Worm (Caenorhabditis elegans) whole organism, L1 larva: ENCODE measurements around the gene F25E5.2.

Experiments used
- C04F5.9 ChIP-seq: sonication (generic microtip); optimal IDR thresholded peaks from 2 replicates; lab custom pipeline; 2016; ENCODE audit warnings: missing genetic modification characterization, missing compliant biosample characterization
- C16A3.4 ChIP-seq: fragments of 150-350 bp; optimal IDR thresholded peaks from 2 replicates; lab custom pipeline; 2014; ENCODE audit warnings: missing biosample characterization, missing genetic modification characterization
- ama-1 ChIP-seq: fragments of 150-350 bp; optimal IDR thresholded peaks from 2 replicates; lab custom pipeline; 2014
- blmp-1 ChIP-seq: fragments of 150-350 bp; optimal IDR thresholded peaks from 2 replicates; lab custom pipeline; 2014; ENCODE audit warnings: missing biosample characterization, missing genetic modification characterization
- ceh-82 ChIP-seq, 3 experiments: fragments of 150-350 bp in 1 of 3; sonication (generic microtip) in 2 of 3; optimal IDR thresholded peaks; 2 replicates each; lab custom pipeline; 2014 to 2017; ENCODE audit warnings: missing biosample characterization in 3 of 3, missing genetic modification characterization in 3 of 3
- ceh-90 ChIP-seq: sonication (generic microtip); optimal IDR thresholded peaks from 2 replicates; lab custom pipeline; 2016; ENCODE audit warnings: missing genetic modification characterization, missing compliant biosample characterization
- dpl-1 ChIP-seq, 3 experiments: fragments of 150-350 bp in 2 of 3; sonication (generic microtip) in 1 of 3; optimal IDR thresholded peaks; 2 replicates each; lab custom pipeline; 2014 to 2017; ENCODE audit warnings: missing biosample characterization in 3 of 3, missing genetic modification characterization in 3 of 3, missing genetic modification reagents in 3 of 3
- efl-1 ChIP-seq, 4 experiments: fragments of 150-350 bp; optimal IDR thresholded peaks in 3 of 4; peaks in 1 of 4; 1 replicate in 1 of 4; 2 replicates in 3 of 4; lab custom pipeline; 2014; ENCODE audit warnings: missing biosample characterization in 2 of 4, missing genetic modification characterization in 2 of 4, missing genetic modification reagents in 2 of 4
- efl-3 ChIP-seq: fragments of 200-800 bp; sonication (Bioruptor generic); optimal IDR thresholded peaks from 2 replicates; lab custom pipeline; 2018; ENCODE audit warnings: mild to moderate bottlenecking, missing genetic modification characterization, missing compliant biosample characterization
- egl-13 ChIP-seq: sonication (generic microtip); optimal IDR thresholded peaks from 2 replicates; lab custom pipeline; 2016; ENCODE audit warnings: missing genotype, missing genetic modification reagents, missing genetic modification characterization, missing compliant biosample characterization
- elt-3 ChIP-seq, 6 experiments: fragments of 150-350 bp in 1 of 6; sonication (generic microtip); optimal IDR thresholded peaks; 2 replicates each; lab custom pipeline; 2017 to 2018; ENCODE audit warnings: missing biosample characterization in 6 of 6, missing genetic modification characterization in 6 of 6, inconsistent platforms in 1 of 6
- grh-1 ChIP-seq: fragments of 200-800 bp; sonication (Bioruptor generic); IDR thresholded peaks from 2 replicates; pipeline ENCODE4 v1.3.6; 2022; ENCODE audit warnings: missing genetic modification reagents, missing genetic modification characterization, missing compliant biosample characterization
- hlh-17 ChIP-seq: fragments of 200-800 bp; sonication (Bioruptor generic); optimal IDR thresholded peaks from 2 replicates; lab custom pipeline; 2018; ENCODE audit warnings: missing genetic modification characterization, mild to moderate bottlenecking, missing compliant biosample characterization, moderate library complexity, borderline replicate concordance
- hpl-2 ChIP-seq: fragments of 150-350 bp; optimal IDR thresholded peaks from 2 replicates; lab custom pipeline; 2014; ENCODE audit warnings: missing biosample characterization, missing genetic modification reagents, missing genetic modification characterization
- isw-1 ChIP-seq: fragments of 200-800 bp; sonication (Bioruptor generic); IDR thresholded peaks from 2 replicates; pipeline ENCODE4 v1.3.6; 2022; ENCODE audit warnings: missing genetic modification characterization, missing compliant biosample characterization
- jun-1 ChIP-seq: fragments of 150-350 bp; optimal IDR thresholded peaks from 2 replicates; lab custom pipeline; 2014; ENCODE audit warnings: missing biosample characterization, missing genetic modification reagents, missing genetic modification characterization
- lin-15B ChIP-seq: fragments of 150-350 bp; sonication (generic microtip); optimal IDR thresholded peaks from 3 replicates; lab custom pipeline; 2014; ENCODE audit warnings: missing biosample characterization, missing genetic modification characterization
- lin-35 ChIP-seq, 2 experiments: fragments of 150-350 bp; optimal IDR thresholded peaks; 2 replicates each; lab custom pipeline; 2014; ENCODE audit warnings: missing biosample characterization in 2 of 2, missing genetic modification characterization in 2 of 2, missing genetic modification reagents in 2 of 2
- lin-39 ChIP-seq: fragments of 150-350 bp; optimal IDR thresholded peaks from 2 replicates; lab custom pipeline; 2014; ENCODE audit warnings: missing biosample characterization, missing genetic modification reagents, missing genetic modification characterization
- lir-3 ChIP-seq: sonication (generic microtip); optimal IDR thresholded peaks from 2 replicates; lab custom pipeline; 2016; ENCODE audit warnings: mild to moderate bottlenecking, missing genetic modification characterization, moderate library complexity, missing compliant biosample characterization; ENCODE audit not compliant: poor library complexity
- lsy-2 ChIP-seq, 2 experiments: fragments of 150-350 bp; optimal IDR thresholded peaks; 2 replicates each; lab custom pipeline; 2014; ENCODE audit warnings: missing biosample characterization in 2 of 2, missing genetic modification characterization in 2 of 2
- mdl-1 ChIP-seq, 2 experiments: fragments of 150-350 bp; optimal IDR thresholded peaks; 2 replicates each; lab custom pipeline; 2014 to 2017; ENCODE audit warnings: missing biosample characterization in 2 of 2, missing genetic modification characterization in 2 of 2, inconsistent platforms in 1 of 2
- nhr-11 ChIP-seq: fragments of 150-350 bp; optimal IDR thresholded peaks from 2 replicates; lab custom pipeline; 2014; ENCODE audit warnings: missing biosample characterization, missing genetic modification characterization
- nhr-12 ChIP-seq: sonication (generic microtip); optimal IDR thresholded peaks from 2 replicates; lab custom pipeline; 2017; ENCODE audit warnings: missing biosample characterization, missing genetic modification characterization
- nhr-19 ChIP-seq: fragments of 200-800 bp; sonication (Bioruptor generic); conservative IDR thresholded peaks from 2 replicates; pipeline ENCODE4 v1.3.6; 2022; ENCODE audit warnings: missing genetic modification characterization, missing compliant biosample characterization
- nhr-20 ChIP-seq: sonication (generic microtip); optimal IDR thresholded peaks from 2 replicates; lab custom pipeline; 2016; ENCODE audit warnings: mild to moderate bottlenecking, missing genetic modification characterization, missing compliant biosample characterization
- nhr-71 ChIP-seq: sonication (generic microtip); optimal IDR thresholded peaks from 2 replicates; lab custom pipeline; 2016; ENCODE audit warnings: mild to moderate bottlenecking, missing genetic modification characterization, moderate library complexity, missing compliant biosample characterization
- nhr-76 ChIP-seq: sonication (generic microtip); optimal IDR thresholded peaks from 2 replicates; lab custom pipeline; 2017; ENCODE audit warnings: missing biosample characterization, missing genetic modification characterization
- nhr-84 ChIP-seq: sonication (generic microtip); optimal IDR thresholded peaks from 2 replicates; lab custom pipeline; 2017; ENCODE audit warnings: missing biosample characterization, missing genetic modification characterization
- nhr-85 ChIP-seq: sonication (generic microtip); peaks from one replicate; lab custom pipeline; 2016; ENCODE audit warnings: missing genetic modification characterization, inconsistent platforms, missing compliant biosample characterization
- nhr-90 ChIP-seq: sonication (generic microtip); optimal IDR thresholded peaks from 2 replicates; lab custom pipeline; 2016; ENCODE audit warnings: mild to moderate bottlenecking, missing genetic modification characterization, missing compliant biosample characterization; ENCODE audit not compliant: poor library complexity
- pqm-1 ChIP-seq: sonication (generic microtip); optimal IDR thresholded peaks from 3 replicates; lab custom pipeline; 2017; ENCODE audit warnings: missing biosample characterization, missing genetic modification characterization
- skn-1 ChIP-seq: fragments of 150-350 bp; optimal IDR thresholded peaks from 2 replicates; lab custom pipeline; 2014; ENCODE audit warnings: missing biosample characterization, missing genetic modification characterization
- snpc-4 ChIP-seq: fragments of 150-350 bp; optimal IDR thresholded peaks from 2 replicates; lab custom pipeline; 2014; ENCODE audit warnings: missing biosample characterization, missing genetic modification characterization
- snu-23 ChIP-seq: sonication (generic microtip); optimal IDR thresholded peaks from 2 replicates; lab custom pipeline; 2016; ENCODE audit warnings: missing genetic modification characterization, missing compliant biosample characterization
- sptf-1 ChIP-seq: fragments of 150-350 bp; optimal IDR thresholded peaks from 2 replicates; lab custom pipeline; 2014; ENCODE audit warnings: missing biosample characterization, missing genetic modification characterization
- sup-37 ChIP-seq: fragments of 200-800 bp; sonication (Bioruptor generic); optimal IDR thresholded peaks from 2 replicates; lab custom pipeline; 2018; ENCODE audit warnings: mild to moderate bottlenecking, missing genetic modification characterization, missing compliant biosample characterization
- tlp-1 ChIP-seq: fragments of 150-350 bp; optimal IDR thresholded peaks from 2 replicates; lab custom pipeline; 2014; ENCODE audit warnings: missing biosample characterization, missing genetic modification characterization
- unc-98 ChIP-seq: fragments of 200-800 bp; sonication (Bioruptor generic); IDR thresholded peaks from 2 replicates; pipeline ENCODE4 v1.3.6; 2022; ENCODE audit warnings: missing genetic modification characterization, missing compliant biosample characterization
- xbp-1 ChIP-seq: sonication (generic microtip); optimal IDR thresholded peaks from 2 replicates; lab custom pipeline; 2016; ENCODE audit warnings: missing genetic modification characterization, missing compliant biosample characterization
- ztf-11 ChIP-seq, 2 experiments: sonication (generic microtip); optimal IDR thresholded peaks; 2 replicates each; lab custom pipeline; 2016 to 2017; ENCODE audit warnings: missing genetic modification characterization in 2 of 2, missing biosample characterization in 1 of 2, missing compliant biosample characterization in 1 of 2
- ztf-4 ChIP-seq: fragments of 150-350 bp; optimal IDR thresholded peaks from 2 replicates; lab custom pipeline; 2014; ENCODE audit warnings: missing biosample characterization, missing genetic modification characterization

F25E5.2 gene

ce11 chrV:7415780-7416428 lies 39.2 kb upstream of the F25E5.2 start, which contains the start of gene F18E3.13 (continued):
- TF ChIP-seq lsy-2 (tag; optimal IDR thresholded peaks at IDR 0.05; lab: Kevin White, UChicago): no peak
- peak; percentile 88 for TF ChIP-seq nhr-71 (tag; lab: Kevin White, UChicago)
- no peak for TF ChIP-seq nhr-84
- TF ChIP-seq egl-13: no peak
- no peak for TF ChIP-seq efl-1 (optimal IDR thresholded peaks at IDR 0.05; lab: Kevin White, UChicago)
- peak in 1 of 2 experiments; percentile 89 for TF ChIP-seq efl-1 (GFP tag; optimal IDR thresholded peaks at IDR 0.05 in 1 of 2; lab: Kevin White, UChicago)
- peak; percentile 7 for TF ChIP-seq jun-1 (tag; lab: Kevin White, UChicago)
- TF ChIP-seq nhr-19 (GFP tag; lab: Robert Waterston, UW): peak; percentile 97
- TF ChIP-seq dpl-1 (GFP tag; optimal IDR thresholded peaks at IDR 0.05; lab: Kevin White, UChicago): peak in 1 of 3 experiments; percentile 24
- TF ChIP-seq hlh-17: no peak
- TF ChIP-seq nhr-90: peak; percentile 78
- peak; percentile 50 for TF ChIP-seq ztf-4 (tag; lab: Kevin White, UChicago)
- TF ChIP-seq snu-23: peak; percentile 74
- TF ChIP-seq blmp-1 (tag; lab: Kevin White, UChicago): peak; percentile 90
- TF ChIP-seq lir-3 (tag; lab: Kevin White, UChicago): no peak
- TF ChIP-seq hpl-2 (GFP tag; lab: Kevin White, UChicago): no peak
- TF ChIP-seq ceh-90 (tag; lab: Kevin White, UChicago): no peak
- TF ChIP-seq lin-39 (tag; lab: Kevin White, UChicago): no peak
- TF ChIP-seq lin-35 (GFP tag; optimal IDR thresholded peaks at IDR 0.05; lab: Kevin White, UChicago): peak in 1 of 2 experiments; percentile 69
- TF ChIP-seq xbp-1 (tag; lab: Kevin White, UChicago): no peak
- TF ChIP-seq skn-1 (tag; lab: Kevin White, UChicago): peak; percentile 65
- TF ChIP-seq C04F5.9: no peak
- peak in 1 of 2 experiments; percentile 83 for TF ChIP-seq mdl-1 (tag; optimal IDR thresholded peaks at IDR 0.05; lab: Kevin White, UChicago)
- no peak for TF ChIP-seq pqm-1 (tag; lab: Kevin White, UChicago)
- TF ChIP-seq nhr-20 (tag; lab: Kevin White, UChicago): peak; percentile 95
- TF ChIP-seq nhr-76: no peak
- no peak for TF ChIP-seq snpc-4 (tag; lab: Kevin White, UChicago)
- no peak for TF ChIP-seq unc-98 (GFP tag; lab: Robert Waterston, UW)
- TF ChIP-seq grh-1: peak; percentile 53; the same call in 1 of the 2 replicates
- no peak for TF ChIP-seq nhr-12 (tag; lab: Kevin White, UChicago)
- no peak for TF ChIP-seq lin-15B (tag; lab: Kevin White, UChicago)

- TF ChIP-seq ceh-82 (tag; optimal IDR thresholded peaks at IDR 0.05; lab: Kevin White, UChicago) (no peak), nhr-84 (no peak), nhr-11 (tag; lab: Kevin White, UChicago) (no peak), lin-35 (GFP tag; optimal IDR thresholded peaks at IDR 0.05; lab: Kevin White, UChicago) (peak in 1 of 2 experiments; percentile 17)
These were observed 38.5 kb upstream of the F25E5.2 start for ce11 chrV:7416569-7416968.

ce11 chrV:7417018-7417716 lies 37.9 kb upstream of the F25E5.2 start, which contains the start of gene srw-67:
Gene srw-67, plus strand, starts transcription at chrV:7417660.
- no peak for TF ChIP-seq efl-3 (GFP tag; lab: Kevin White, UChicago)
- peak; percentile 14 for TF ChIP-seq blmp-1 (tag; lab: Kevin White, UChicago)
- no peak for TF ChIP-seq isw-1 (GFP tag; lab: Robert Waterston, UW)
- TF ChIP-seq nhr-76: no peak
- no peak for TF ChIP-seq efl-1 (optimal IDR thresholded peaks at IDR 0.05; lab: Kevin White, UChicago)
- peak in 1 of 2 experiments; percentile 41 for TF ChIP-seq efl-1 (GFP tag; optimal IDR thresholded peaks at IDR 0.05 in 1 of 2; lab: Kevin White, UChicago)
- no peak for TF ChIP-seq sptf-1 (tag; lab: Kevin White, UChicago)
- no peak for TF ChIP-seq ztf-11 (tag; optimal IDR thresholded peaks at IDR 0.05; lab: Kevin White, UChicago)
- no peak for TF ChIP-seq C16A3.4 (tag; lab: Kevin White, UChicago)
- no peak for TF ChIP-seq tlp-1
- no peak for TF ChIP-seq sup-37 (GFP tag; lab: Kevin White, UChicago)
- no peak for TF ChIP-seq nhr-85 (tag; lab: Kevin White, UChicago)
- no peak for TF ChIP-seq nhr-11 (tag; lab: Kevin White, UChicago)
- TF ChIP-seq ama-1: no peak
- peak in 1 of 6 experiments; percentile 33 for TF ChIP-seq elt-3 (tag; optimal IDR thresholded peaks at IDR 0.05; lab: Kevin White, UChicago)
- TF ChIP-seq C04F5.9: no peak
